Worm (Caenorhabditis elegans) whole organism, midembryonic: Measurements from ENCODE around the gene kel-8.

Source experiments
- flt-1 ChIP-seq: fragments of 200-800 bp; sonication (Bioruptor generic); IDR thresholded peaks from 2 replicates; pipeline ENCODE4 v1.3.6; 2022; ENCODE audit warnings: missing genetic modification characterization, missing compliant biosample characterization
- klf-2 ChIP-seq: fragments of 200-800 bp; sonication (Bioruptor generic); conservative IDR thresholded peaks from 2 replicates; pipeline ENCODE4 v1.3.6; 2022; ENCODE audit warnings: missing genetic modification reagents, missing genetic modification characterization, missing compliant biosample characterization
- ztf-29 ChIP-seq: fragments of 200-800 bp; sonication (Bioruptor generic); IDR thresholded peaks from 2 replicates; pipeline ENCODE4 v1.3.6; 2022; ENCODE audit warnings: missing genetic modification reagents, missing genetic modification characterization, missing compliant biosample characterization

DNA sequence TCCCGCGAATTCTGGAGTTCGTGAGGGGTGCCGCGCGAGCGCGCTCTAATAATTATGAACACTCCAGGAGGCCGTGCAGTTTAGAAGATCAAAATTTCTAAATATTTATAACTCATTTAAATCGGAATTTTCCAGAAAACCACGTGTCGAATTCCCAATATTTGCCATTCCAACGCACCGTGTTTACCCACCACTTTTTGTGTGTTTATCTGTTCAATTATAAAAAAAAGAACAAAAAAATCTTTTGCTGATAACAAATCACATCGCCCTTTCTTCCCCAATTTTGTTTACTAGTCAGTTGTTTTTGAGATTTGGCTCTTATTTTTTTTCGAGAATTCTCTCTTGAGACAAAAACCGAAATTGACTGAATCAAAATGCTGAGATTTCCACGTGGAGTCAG is 15.1 kb upstream of the kel-8 start:
- TF ChIP-seq flt-1 (GFP tag; lab: Robert Waterston, UW) (no peak), ztf-29 (no peak), klf-2 (no peak)
